Worm (Caenorhabditis elegans): ENCODE data around the gene tag-314.

- TF ChIP-seq ztf-29 (GFP tag; IDR thresholded peaks at IDR 0.05): no peak
- no peak for TF ChIP-seq med-1 (GFP tag; optimal IDR thresholded peaks at IDR 0.05; ENCODE audit: insufficient read depth)
- TF ChIP-seq tab-1 (GFP tag; IDR thresholded peaks at IDR 0.05): no peak
- TF ChIP-seq flt-1 (GFP tag; IDR thresholded peaks at IDR 0.05): no peak
Measured at ce11 chrV:10465478-10465877, 37.0 kb upstream of the tag-314 start.

Data from whole organism, midembryonic.